Worm (Caenorhabditis elegans) whole organism, mixed stage, embryonic: Measurements from ENCODE around the gene tth-1.

Experiments used
- blmp-1 ChIP-seq: fragments of 150-350 bp; optimal IDR thresholded peaks from 2 replicates; lab custom pipeline; 2014; ENCODE audit warnings: missing biosample characterization, missing genetic modification characterization
- elt-1 ChIP-seq: sonication (generic microtip); optimal IDR thresholded peaks from 2 replicates; lab custom pipeline; 2017; ENCODE audit warnings: missing genetic modification characterization, mild to moderate bottlenecking, missing compliant biosample characterization, antibody characterized with exemption, moderate library complexity, borderline replicate concordance; ENCODE audit not compliant: insufficient read depth
- lin-13 ChIP-seq: fragments of 150-350 bp; optimal IDR thresholded peaks from 2 replicates; lab custom pipeline; 2014; ENCODE audit warnings: missing biosample characterization, missing genetic modification characterization
- lsy-2 ChIP-seq: fragments of 150-350 bp; optimal IDR thresholded peaks from 2 replicates; lab custom pipeline; 2014; ENCODE audit warnings: missing biosample characterization, missing genetic modification characterization
- mls-2 ChIP-seq: sonication (generic microtip); optimal IDR thresholded peaks from 2 replicates; lab custom pipeline; 2016; ENCODE audit warnings: mild to moderate bottlenecking, missing genetic modification characterization, moderate library complexity, missing compliant biosample characterization
- nhr-28 ChIP-seq: fragments of 150-350 bp; optimal IDR thresholded peaks from 2 replicates; lab custom pipeline; 2014; ENCODE audit warnings: missing biosample characterization, missing genetic modification characterization
- pha-4 ChIP-seq: fragments of 150-350 bp; optimal IDR thresholded peaks from 2 replicates; lab custom pipeline; 2018; ENCODE audit warnings: missing biosample characterization, missing genetic modification reagents, missing genetic modification characterization
- sem-2 ChIP-seq: fragments of 200-800 bp; sonication (Bioruptor generic); optimal IDR thresholded peaks from 2 replicates; lab custom pipeline; 2018; ENCODE audit warnings: mild to moderate bottlenecking, missing genetic modification characterization, missing compliant biosample characterization
- snpc-4 ChIP-seq: fragments of 150-350 bp; optimal IDR thresholded peaks from 2 replicates; lab custom pipeline; 2014; ENCODE audit warnings: missing biosample characterization, missing genetic modification characterization
- unc-62 ChIP-seq: fragments of 150-350 bp; optimal IDR thresholded peaks from 2 replicates; lab custom pipeline; 2014; ENCODE audit warnings: missing biosample characterization, missing genetic modification reagents, missing genetic modification characterization
- ztf-11 ChIP-seq: fragments of 150-350 bp; optimal IDR thresholded peaks from 2 replicates; lab custom pipeline; 2014; ENCODE audit warnings: missing biosample characterization, missing genetic modification characterization

DNA sequence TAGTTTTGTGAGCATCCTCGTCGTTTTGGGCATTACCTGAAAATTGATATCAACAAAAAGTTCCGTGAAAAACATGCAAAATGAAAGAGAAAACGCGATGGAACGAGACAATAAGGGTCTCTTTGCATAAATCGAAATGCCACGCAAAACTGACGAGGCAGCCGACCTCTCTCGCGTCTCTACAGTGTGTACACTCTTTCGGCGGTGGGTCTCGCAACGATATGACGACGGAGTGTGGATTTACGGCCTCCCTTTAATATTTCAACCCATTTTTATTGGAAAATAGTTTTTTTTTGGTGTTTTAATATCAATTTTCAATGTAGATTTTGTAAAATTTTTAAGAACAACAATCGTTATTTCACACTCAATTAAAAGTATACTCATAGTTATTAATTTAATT is 1.5 kb downstream of the tth-1 start, which contains the start of gene tag-123:
- TF ChIP-seq snpc-4 (tag; lab: Kevin White, UChicago): no peak
- no peak for TF ChIP-seq ztf-11 (tag; lab: Kevin White, UChicago)
- TF ChIP-seq unc-62 (GFP tag; lab: Kevin White, UChicago): no peak
- TF ChIP-seq lsy-2 (tag; lab: Kevin White, UChicago): peak; percentile 37
- TF ChIP-seq elt-1: no peak
- peak; percentile 47 for TF ChIP-seq lin-13 (tag; lab: Kevin White, UChicago)
- TF ChIP-seq sem-2: no peak
- no peak for TF ChIP-seq nhr-28 (tag; lab: Kevin White, UChicago)
- TF ChIP-seq blmp-1: no peak
- TF ChIP-seq pha-4: peak; percentile 76
- no peak for TF ChIP-seq mls-2 (tag; lab: Kevin White, UChicago)
